Worm (Caenorhabditis elegans) whole organism, young adult: ENCODE measurements around the gene cwn-1.

Source experiments
- B0261.1 ChIP-seq: sonication (generic microtip); optimal IDR thresholded peaks from 2 replicates; lab custom pipeline; 2016; ENCODE audit warnings: mild to moderate bottlenecking, missing genetic modification characterization, moderate library complexity, missing compliant biosample characterization
- B0336.3 ChIP-seq: fragments of 200-800 bp; sonication (Bioruptor generic); IDR thresholded peaks from 2 replicates; pipeline ENCODE4 v1.3.6; 2022; ENCODE audit warnings: missing genetic modification characterization, missing compliant biosample characterization
- C06A6.2 ChIP-seq: fragments of 200-800 bp; sonication (Bioruptor generic); conservative IDR thresholded peaks from 2 replicates; pipeline ENCODE4 v1.3.6; 2022; ENCODE audit warnings: missing genetic modification characterization, missing compliant biosample characterization
- F33H1.4 ChIP-seq: fragments of 200-800 bp; sonication (Bioruptor generic); IDR thresholded peaks from 2 replicates; pipeline ENCODE4 v1.3.6; 2022; ENCODE audit warnings: missing genetic modification reagents, missing genetic modification characterization, missing compliant biosample characterization
- F37B4.10 ChIP-seq: fragments of 200-800 bp; sonication (Bioruptor generic); IDR thresholded peaks from 2 replicates; pipeline ENCODE4 v1.3.6; 2022; ENCODE audit warnings: missing genetic modification characterization, missing compliant biosample characterization
- F39B2.1 ChIP-seq: fragments of 200-800 bp; sonication (Bioruptor generic); IDR thresholded peaks from 2 replicates; pipeline ENCODE4 v1.3.6; 2022; ENCODE audit warnings: missing genetic modification reagents, missing genetic modification characterization, missing compliant biosample characterization
- F57A8.1 ChIP-seq: fragments of 200-800 bp; sonication (Bioruptor generic); optimal IDR thresholded peaks from 2 replicates; lab custom pipeline; 2018; ENCODE audit warnings: mild to moderate bottlenecking, missing genetic modification characterization, moderate library complexity, missing compliant biosample characterization
- T07F8.4 ChIP-seq: sonication (generic microtip); optimal IDR thresholded peaks from 2 replicates; lab custom pipeline; 2016; ENCODE audit warnings: mild to moderate bottlenecking, missing genetic modification characterization, moderate library complexity, missing compliant biosample characterization
- Y95B8A.8 ChIP-seq: fragments of 200-800 bp; sonication (Bioruptor generic); IDR thresholded peaks from 2 replicates; pipeline ENCODE4 v1.3.6; 2022; ENCODE audit warnings: missing genetic modification reagents, missing genetic modification characterization, missing compliant biosample characterization
- akir-1 ChIP-seq: fragments of 200-800 bp; sonication (Bioruptor generic); optimal IDR thresholded peaks from 2 replicates; lab custom pipeline; 2018; ENCODE audit warnings: mild to moderate bottlenecking, missing genetic modification characterization, moderate library complexity, missing compliant biosample characterization
- atf-7 ChIP-seq: sonication (generic microtip); optimal IDR thresholded peaks from 2 replicates; lab custom pipeline; 2017; ENCODE audit warnings: mild to moderate bottlenecking, missing genetic modification characterization, missing compliant biosample characterization
- athp-1 ChIP-seq: sonication (generic microtip); optimal IDR thresholded peaks from 2 replicates; lab custom pipeline; 2017; ENCODE audit warnings: mild to moderate bottlenecking, missing genetic modification characterization, missing compliant biosample characterization
- attf-3 ChIP-seq: fragments of 200-800 bp; sonication (Bioruptor generic); conservative IDR thresholded peaks from 2 replicates; pipeline ENCODE4 v1.3.6; 2022; ENCODE audit warnings: missing genetic modification reagents, missing genetic modification characterization, missing compliant biosample characterization
- attf-6 ChIP-seq: fragments of 200-800 bp; sonication (Bioruptor generic); IDR thresholded peaks from 2 replicates; pipeline ENCODE4 v1.3.6; 2022; ENCODE audit warnings: missing genetic modification reagents, missing genetic modification characterization, missing compliant biosample characterization
- ccch-3 ChIP-seq: fragments of 200-800 bp; sonication (Bioruptor generic); optimal IDR thresholded peaks from 2 replicates; lab custom pipeline; 2018; ENCODE audit warnings: mild to moderate bottlenecking, missing genetic modification characterization, missing compliant biosample characterization
- ceh-27 ChIP-seq: fragments of 200-800 bp; sonication (Bioruptor generic); optimal IDR thresholded peaks from 2 replicates; lab custom pipeline; 2018; ENCODE audit warnings: mild to moderate bottlenecking, missing genetic modification characterization, moderate library complexity, missing compliant biosample characterization
- ceh-40 ChIP-seq: fragments of 200-800 bp; sonication (Bioruptor generic); IDR thresholded peaks from 2 replicates; pipeline ENCODE4 v1.3.6; 2022; ENCODE audit warnings: missing genetic modification characterization, missing compliant biosample characterization
- ceh-91 ChIP-seq: fragments of 200-800 bp; sonication (Bioruptor generic); IDR thresholded peaks from 2 replicates; pipeline ENCODE4 v1.3.6; 2022; ENCODE audit warnings: missing genetic modification reagents, missing genetic modification characterization, missing compliant biosample characterization
- die-1 ChIP-seq: sonication (generic microtip); optimal IDR thresholded peaks from 2 replicates; lab custom pipeline; 2016; ENCODE audit warnings: missing genotype, mild to moderate bottlenecking, missing genetic modification characterization, missing compliant biosample characterization
- efl-1 ChIP-seq: fragments of 150-350 bp; optimal IDR thresholded peaks from 2 replicates; lab custom pipeline; 2014; ENCODE audit warnings: missing biosample characterization, missing genetic modification reagents, missing genetic modification characterization
- hlh-26 ChIP-seq: fragments of 200-800 bp; sonication (Bioruptor generic); conservative IDR thresholded peaks from 2 replicates; pipeline ENCODE4 v1.3.6; 2022; ENCODE audit warnings: missing genetic modification reagents, missing genetic modification characterization, missing compliant biosample characterization
- hrde-1 ChIP-seq: sonication (generic microtip); optimal IDR thresholded peaks from 2 replicates; lab custom pipeline; 2016; ENCODE audit warnings: missing genetic modification characterization, mild to moderate bottlenecking, missing compliant biosample characterization, moderate library complexity, missing genotype, missing genetic modification reagents, borderline replicate concordance
- lag-1 ChIP-seq: fragments of 200-800 bp; sonication (Bioruptor generic); IDR thresholded peaks from 2 replicates; pipeline ENCODE4 v1.3.6; 2022; ENCODE audit warnings: missing genetic modification reagents, missing genetic modification characterization, missing compliant biosample characterization
- let-526 ChIP-seq: fragments of 200-800 bp; sonication (Bioruptor generic); IDR thresholded peaks from 2 replicates; pipeline ENCODE4 v1.3.6; 2022; ENCODE audit warnings: missing genetic modification reagents, missing genetic modification characterization, missing compliant biosample characterization
- lin-26 ChIP-seq: fragments of 200-800 bp; sonication (Bioruptor generic); IDR thresholded peaks from 2 replicates; pipeline ENCODE4 v1.3.6; 2022; ENCODE audit warnings: missing genetic modification reagents, missing genetic modification characterization, missing compliant biosample characterization
- nfya-1 ChIP-seq: sonication (generic microtip); optimal IDR thresholded peaks from 2 replicates; lab custom pipeline; 2017; ENCODE audit warnings: antibody characterized with exemption, missing compliant biosample characterization, missing genetic modification characterization, borderline replicate concordance; ENCODE audit not compliant: insufficient read depth
- nfyb-1 ChIP-seq: fragments of 200-800 bp; sonication (Bioruptor generic); IDR thresholded peaks from 2 replicates; pipeline ENCODE4 v1.3.6; 2022; ENCODE audit warnings: missing genetic modification reagents, missing genetic modification characterization, missing compliant biosample characterization
- repo-1 ChIP-seq: sonication (generic microtip); optimal IDR thresholded peaks from 2 replicates; lab custom pipeline; 2017; ENCODE audit warnings: mild to moderate bottlenecking, missing genetic modification characterization, missing compliant biosample characterization
- snpc-4 ChIP-seq, 5 experiments: fragments of 150-350 bp in 1 of 5; sonication (generic microtip) in 4 of 5; optimal IDR thresholded peaks; 2 replicates each; lab custom pipeline; 2014 to 2018; ENCODE audit warnings: missing genetic modification characterization in 5 of 5, missing biosample characterization in 3 of 5, antibody characterized with exemption in 2 of 5, mild to moderate bottlenecking in 2 of 5, missing compliant biosample characterization in 2 of 5, missing genotype in 2 of 5, moderate library complexity in 2 of 5, missing genetic modification reagents in 1 of 5
- somi-1 ChIP-seq: fragments of 200-800 bp; sonication (Bioruptor generic); optimal IDR thresholded peaks from 2 replicates; lab custom pipeline; 2018; ENCODE audit warnings: mild to moderate bottlenecking, missing genetic modification characterization, missing compliant biosample characterization
- sptf-2 ChIP-seq: fragments of 200-800 bp; sonication (Bioruptor generic); optimal IDR thresholded peaks from 2 replicates; lab custom pipeline; 2018; ENCODE audit warnings: mild to moderate bottlenecking, missing genetic modification characterization, missing compliant biosample characterization
- tlf-1 ChIP-seq: fragments of 200-800 bp; sonication (Bioruptor generic); optimal IDR thresholded peaks from 2 replicates; lab custom pipeline; 2018; ENCODE audit warnings: mild to moderate bottlenecking, missing genetic modification characterization, missing compliant biosample characterization
- unc-62 ChIP-seq: fragments of 150-350 bp; optimal IDR thresholded peaks from 2 replicates; lab custom pipeline; 2014; ENCODE audit warnings: missing biosample characterization, missing genetic modification reagents, missing genetic modification characterization
- ztf-18 ChIP-seq: sonication (generic microtip); optimal IDR thresholded peaks from 2 replicates; lab custom pipeline; 2016; ENCODE audit warnings: missing genotype, mild to moderate bottlenecking, missing genetic modification characterization, missing compliant biosample characterization

Gene cwn-1

DNA sequence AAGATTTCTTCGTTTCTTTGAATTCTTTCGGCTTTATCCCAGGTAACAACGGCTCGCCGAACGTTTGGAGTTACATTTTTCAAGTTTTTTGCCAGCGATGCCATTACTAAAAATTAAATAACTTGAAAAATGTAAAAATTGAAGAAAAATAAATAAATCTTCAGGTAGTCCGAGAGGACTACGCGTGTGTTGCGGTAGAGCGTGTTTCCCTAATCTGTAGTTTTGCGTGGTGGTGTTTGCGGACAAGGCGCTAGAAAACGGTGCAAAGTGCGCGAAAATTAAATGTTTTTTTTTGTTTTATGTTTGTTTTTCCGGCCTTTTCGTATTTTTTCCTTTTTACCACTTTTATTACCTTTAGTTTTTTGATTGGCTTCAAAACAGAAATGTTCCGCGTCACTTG is 22.5 kb upstream of the cwn-1 start, which contains the start of gene mrpl-28 (continued):
- no peak for TF ChIP-seq nfya-1 (tag; lab: Kevin White, UChicago)
- TF ChIP-seq hrde-1 (tag; lab: Kevin White, UChicago), result peak; percentile 6
- TF ChIP-seq Y95B8A.8 (GFP tag; lab: Robert Waterston, UW), result 0 out of 2 replicates have a peak, but pooled peaks have one; percentile 61
- TF ChIP-seq lag-1, result no peak
- TF ChIP-seq B0261.1 (tag; lab: Kevin White, UChicago), result no peak
- peak; percentile 28 for TF ChIP-seq ztf-18 (tag; lab: Kevin White, UChicago)
- TF ChIP-seq attf-3, result peak; percentile 68
- TF ChIP-seq efl-1 (GFP tag; lab: Kevin White, UChicago), result peak; percentile 76
- no peak for TF ChIP-seq hlh-26 (GFP tag; lab: Robert Waterston, UW)
- no peak for TF ChIP-seq snpc-4 (GFP tag; optimal IDR thresholded peaks at IDR 0.05; lab: Kevin White, UChicago)
- TF ChIP-seq snpc-4 (tag; optimal IDR thresholded peaks at IDR 0.05; lab: Kevin White, UChicago), result peak in 3 of 4 experiments; percentile 56 to 72 (median 59)
- TF ChIP-seq lin-26, result no peak
- no peak for TF ChIP-seq atf-7 (tag; lab: Kevin White, UChicago)
- TF ChIP-seq nfyb-1 (GFP tag; lab: Robert Waterston, UW), result peak; percentile 81
- no peak for TF ChIP-seq somi-1 (GFP tag; lab: Kevin White, UChicago)
- no peak for TF ChIP-seq ccch-3

DNA sequence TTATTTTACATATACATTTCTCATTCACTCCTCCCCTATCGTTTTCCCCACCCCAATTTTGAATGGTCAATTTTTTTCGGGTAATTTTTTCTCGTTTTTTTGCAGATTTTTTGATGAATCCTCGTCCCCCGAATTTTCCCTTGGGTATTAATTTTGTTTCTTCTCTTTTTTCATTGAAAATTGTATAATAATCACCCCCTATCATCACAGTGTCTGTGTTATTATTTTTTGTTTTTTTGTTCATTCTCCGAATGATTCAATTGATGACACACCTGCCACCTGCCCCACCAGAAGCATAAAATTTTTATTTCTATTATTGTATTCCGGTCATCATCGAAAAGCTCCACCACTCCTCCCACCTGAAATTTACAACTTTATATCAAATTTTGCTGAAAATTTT is 18.9 kb upstream of the cwn-1 start, which contains the start of gene T25D3.3:
Gene T25D3.3, plus strand, starts transcription at position 301 of the 400 bp plus-strand sequence.
- TF ChIP-seq lin-26 (no peak), athp-1 (tag; lab: Kevin White, UChicago) (no peak), F37B4.10 (GFP tag; lab: Robert Waterston, UW) (no peak), unc-62 (no peak), B0336.3 (no peak), sptf-2 (GFP tag; lab: Kevin White, UChicago) (no peak), snpc-4 (GFP tag; optimal IDR thresholded peaks at IDR 0.05; lab: Kevin White, UChicago) (no peak), snpc-4 (tag; optimal IDR thresholded peaks at IDR 0.05; lab: Kevin White, UChicago) (no peak), attf-3 (no peak), let-526 (no peak), ceh-91 (no peak), T07F8.4 (tag; lab: Kevin White, UChicago) (no peak), F33H1.4 (GFP tag; lab: Robert Waterston, UW) (no peak), C06A6.2 (GFP tag; lab: Robert Waterston, UW) (no peak), F57A8.1 (GFP tag; lab: Kevin White, UChicago) (no peak), F39B2.1 (GFP tag; lab: Robert Waterston, UW) (no peak)

DNA sequence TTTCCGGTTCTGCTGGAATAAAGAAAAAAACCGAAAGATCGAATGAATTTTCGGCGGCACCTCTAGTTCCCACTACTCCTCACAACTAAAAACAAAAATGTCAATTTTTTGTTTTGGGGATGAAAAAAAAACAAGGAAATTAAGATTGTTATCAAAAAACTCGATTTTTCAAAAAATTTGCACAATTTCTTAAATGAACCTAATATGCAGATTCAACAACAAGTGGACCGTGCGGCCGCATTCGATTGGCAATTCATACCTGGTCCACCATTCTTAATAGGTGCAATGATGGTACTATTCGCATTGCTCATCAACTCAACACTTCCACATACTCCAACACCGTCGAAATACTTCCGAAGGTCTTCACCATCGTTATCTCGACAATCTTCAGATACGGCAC is 18.1 kb upstream of the cwn-1 start:
- TF ChIP-seq F39B2.1 (GFP tag; lab: Robert Waterston, UW) (no peak), tlf-1 (GFP tag; lab: Kevin White, UChicago) (no peak), repo-1 (tag; lab: Kevin White, UChicago) (no peak), die-1 (tag; lab: Kevin White, UChicago) (no peak), ceh-27 (GFP tag; lab: Kevin White, UChicago) (no peak), attf-6 (no peak), ceh-40 (GFP tag; lab: Robert Waterston, UW) (no peak), akir-1 (GFP tag; lab: Kevin White, UChicago) (no peak), Y95B8A.8 (GFP tag; lab: Robert Waterston, UW) (no peak), lin-26 (no peak)
- TF ChIP-seq, all 124 proteins: peak for 0
